Fruit fly (Drosophila melanogaster) whole organism, adult: ENCODE measurements around the gene InR.

Experiments used
- CG14711 ChIP-seq: fragments of 200-800 bp; sonication (Bioruptor generic); optimal IDR thresholded peaks from 2 replicates; lab custom pipeline; 2018; ENCODE audit warnings: missing biosample characterization, mild to moderate bottlenecking, missing genetic modification characterization, moderate library complexity
- CG1620 ChIP-seq: fragments of 200-800 bp; sonication (Bioruptor generic); optimal IDR thresholded peaks from 2 replicates; lab custom pipeline; 2016; ENCODE audit warnings: missing biosample characterization, missing genetic modification characterization
- CG33017 ChIP-seq: fragments of 200-800 bp; sonication (Bioruptor generic); optimal IDR thresholded peaks from 2 replicates; lab custom pipeline; 2018; ENCODE audit warnings: missing biosample characterization, mild to moderate bottlenecking, missing genetic modification characterization, moderate library complexity
- CG5204 ChIP-seq: fragments of 200-800 bp; sonication (Bioruptor generic); optimal IDR thresholded peaks from 2 replicates; lab custom pipeline; 2016; ENCODE audit warnings: missing biosample characterization, missing genetic modification characterization
- CG7101 ChIP-seq: fragments of 200-800 bp; sonication (Bioruptor generic); optimal IDR thresholded peaks from 2 replicates; lab custom pipeline; 2018; ENCODE audit warnings: missing biosample characterization, mild to moderate bottlenecking, missing genetic modification characterization, moderate library complexity
- Hr96 ChIP-seq: fragments of 200-800 bp; sonication (Bioruptor generic); optimal IDR thresholded peaks from 2 replicates; lab custom pipeline; 2016; ENCODE audit warnings: missing biosample characterization, missing genetic modification characterization
- Mnt ChIP-seq: fragments of 200-800 bp; sonication (Bioruptor generic); optimal IDR thresholded peaks from 2 replicates; lab custom pipeline; 2016; ENCODE audit warnings: missing biosample characterization, mild to moderate bottlenecking, missing genetic modification characterization
- bab1 ChIP-seq: fragments of 200-800 bp; sonication (Bioruptor generic); optimal IDR thresholded peaks from 3 replicates; lab custom pipeline; 2019; ENCODE audit warnings: missing biosample characterization, mild to moderate bottlenecking, missing genetic modification characterization, moderate library complexity
- cic ChIP-seq: fragments of 200-800 bp; sonication (Bioruptor generic); optimal IDR thresholded peaks from 2 replicates; lab custom pipeline; 2017; ENCODE audit warnings: missing biosample characterization, mild to moderate bottlenecking, missing genetic modification characterization, moderate library complexity
- kay ChIP-seq: fragments of 200-800 bp; sonication (Bioruptor generic); peaks from one replicate; lab custom pipeline; 2016; ENCODE audit warnings: missing biosample characterization, missing genetic modification characterization, borderline replicate concordance
- ovo ChIP-seq: fragments of 200-800 bp; sonication (Bioruptor generic); optimal IDR thresholded peaks from 2 replicates; lab custom pipeline; 2016; ENCODE audit warnings: missing biosample characterization, missing genetic modification characterization

dm6 chr3R:21612902-21613301 is 6.2 kb downstream of the InR start:
- TF ChIP-seq CG14711 (tag; lab: Kevin White, UChicago) (no peak), cic (GFP tag; lab: Kevin White, UChicago) (no peak), Mnt (GFP tag; lab: Kevin White, UChicago) (no peak), CG7101 (tag; lab: Kevin White, UChicago) (no peak), Hr96 (no peak), ovo (GFP tag; lab: Kevin White, UChicago) (no peak), bab1 (GFP tag; lab: Kevin White, UChicago) (no peak), CG33017 (no peak), CG1620 (no peak), kay (GFP tag; lab: Kevin White, UChicago) (no peak), CG5204 (no peak)
